Fruit fly (Drosophila melanogaster) whole organism, wandering third instar larva: Measurements from ENCODE around the gene ninaB.

Source experiments
- CG9705 ChIP-seq: fragments of 200-800 bp; sonication (Bioruptor generic); optimal IDR thresholded peaks from 2 replicates; lab custom pipeline; 2018; ENCODE audit warnings: missing biosample characterization, mild to moderate bottlenecking, missing genetic modification characterization
- Dfd ChIP-seq: fragments of >200 bp; optimal IDR thresholded peaks from 2 replicates; lab custom pipeline; 2017; ENCODE audit warnings: missing biosample characterization, missing genetic modification characterization
- Hr78 ChIP-seq: fragments of >200 bp; optimal IDR thresholded peaks from 2 replicates; lab custom pipeline; 2017; ENCODE audit warnings: missing biosample characterization, missing genetic modification characterization
- Rel ChIP-seq, 2 experiments: fragments of 200-800 bp; sonication (Bioruptor generic) in 1 of 2; optimal IDR thresholded peaks; 2 replicates in 1 of 2; 3 replicates in 1 of 2; lab custom pipeline; 2016 to 2019; ENCODE audit warnings: mild to moderate bottlenecking in 2 of 2, missing biosample characterization in 2 of 2, missing genetic modification characterization in 2 of 2, moderate library complexity in 1 of 2
- Vsx2 ChIP-seq: fragments of 200-300, 225-300 bp; sonication (Bioruptor generic); optimal IDR thresholded peaks from 2 replicates; lab custom pipeline; 2018; ENCODE audit warnings: missing biosample characterization, missing genetic modification characterization; ENCODE audit not compliant: partially characterized antibody
- dsf ChIP-seq: sonication (Bioruptor generic); optimal IDR thresholded peaks from 2 replicates; lab custom pipeline; 2016; ENCODE audit warnings: missing biosample characterization, missing genetic modification characterization, borderline replicate concordance
- h ChIP-seq: fragments of 200-800 bp; sonication (Bioruptor generic); optimal IDR thresholded peaks from 3 replicates; lab custom pipeline; 2016; ENCODE audit warnings: missing biosample characterization, mild to moderate bottlenecking, missing genetic modification characterization
- lola ChIP-seq: fragments of >200 bp; optimal IDR thresholded peaks from 2 replicates; lab custom pipeline; 2017; ENCODE audit warnings: missing biosample characterization, missing genetic modification characterization
- pan ChIP-seq: fragments of >200 bp; optimal IDR thresholded peaks from 2 replicates; lab custom pipeline; 2017
- psq ChIP-seq: fragments of 200-800 bp; sonication (Bioruptor generic); optimal IDR thresholded peaks from 3 replicates; lab custom pipeline; 2017; ENCODE audit warnings: missing biosample characterization, mild to moderate bottlenecking, missing genetic modification characterization, moderate library complexity
- sv ChIP-seq: fragments of 200-800 bp; sonication (Bioruptor generic); optimal IDR thresholded peaks from 3 replicates; lab custom pipeline; 2016; ENCODE audit warnings: missing biosample characterization, missing genetic modification characterization
- tai ChIP-seq: sonication (Bioruptor generic); optimal IDR thresholded peaks from 2 replicates; lab custom pipeline; 2016; ENCODE audit warnings: missing biosample characterization, missing genetic modification characterization
- usp ChIP-seq: fragments of >200 bp; optimal IDR thresholded peaks from 2 replicates; lab custom pipeline; 2017; ENCODE audit warnings: missing biosample characterization, missing genetic modification characterization

dm6 chr3R:13715012-13715673 is 14.8 kb downstream of the ninaB start, which contains the start of gene kmr:
- TF ChIP-seq usp (no peak), psq (no peak), tai (peak; percentile 41), Hr78 (GFP tag; lab: Kevin White, UChicago) (no peak), dsf (no peak), CG9705 (GFP tag; lab: Kevin White, UChicago) (no peak), Dfd (no peak), pan (lab: Kevin White, UChicago) (no peak), lola (GFP tag; lab: Kevin White, UChicago) (no peak), h (GFP tag; lab: Kevin White, UChicago) (peak; percentile 7), sv (GFP tag; lab: Kevin White, UChicago) (no peak), Rel (GFP tag; optimal IDR thresholded peaks at IDR 0.05; lab: Kevin White, UChicago) (no peak), Rel (tag; optimal IDR thresholded peaks at IDR 0.05; lab: Kevin White, UChicago) (no peak), Vsx2 (GFP tag; lab: Kevin White, UChicago) (no peak)
